Worm (Caenorhabditis elegans): Measurements from ENCODE around the gene idpp-1.

DNA sequence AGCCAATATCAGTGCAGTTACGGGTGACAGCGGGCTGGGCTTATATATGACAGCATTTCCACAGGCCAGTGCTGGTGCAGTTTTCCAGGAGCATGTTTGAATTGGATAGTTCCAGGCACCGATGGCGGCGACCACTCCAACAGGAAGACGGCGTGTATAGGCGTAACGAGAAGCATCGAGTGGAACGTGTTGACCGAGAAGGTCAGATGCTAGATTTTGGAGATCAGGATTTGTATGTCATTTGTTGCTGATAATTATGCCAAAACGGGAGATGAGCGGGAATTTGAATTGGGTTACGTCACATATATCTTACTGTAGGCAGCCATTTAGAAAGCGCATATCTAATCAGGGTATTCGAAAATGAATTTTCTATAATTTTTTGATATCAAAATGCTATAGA is 35.0 kb downstream of the idpp-1 start:
- TF ChIP-seq lin-39 (tag; optimal IDR thresholded peaks at IDR 0.05) (no peak), zag-1 (tag; optimal IDR thresholded peaks at IDR 0.05) (no peak), ama-1 (optimal IDR thresholded peaks at IDR 0.05) (no peak), ztf-4 (tag; optimal IDR thresholded peaks at IDR 0.05) (no peak), mdl-1 (tag; optimal IDR thresholded peaks at IDR 0.05) (no peak), nhr-77 (tag; optimal IDR thresholded peaks at IDR 0.05) (no peak), aly-2 (tag; optimal IDR thresholded peaks at IDR 0.05) (no peak), peb-1 (tag; optimal IDR thresholded peaks at IDR 0.05) (no peak), ceh-82 (tag; optimal IDR thresholded peaks at IDR 0.05) (no peak)

All from whole organism, L2 larva.